Fruit fly (Drosophila melanogaster) whole organism, embryonic: ENCODE measurements around the gene CG46270.
A peak's percentile ranks its signal among the peaks of the same experiment; 100 is the strongest.

Source experiments
- Blimp-1 ChIP-seq: fragments of 200-800 bp; sonication (Bioruptor generic); optimal IDR thresholded peaks from 3 replicates; lab custom pipeline; 2018; ENCODE audit warnings: missing biosample characterization, missing genetic modification characterization, mild to moderate bottlenecking, moderate library complexity, missing genetic modification reagents
- BtbVII ChIP-seq: fragments of 200-800 bp; sonication (Bioruptor generic); optimal IDR thresholded peaks from 3 replicates; lab custom pipeline; 2017; ENCODE audit warnings: missing biosample characterization, mild to moderate bottlenecking, missing genetic modification characterization
- CG10209 ChIP-seq: fragments of 200-800 bp; sonication (Bioruptor generic); optimal IDR thresholded peaks from 3 replicates; lab custom pipeline; 2017; ENCODE audit warnings: missing biosample characterization, mild to moderate bottlenecking, missing genetic modification characterization, missing genetic modification reagents
- CG11093 ChIP-seq: fragments of 200-800 bp; sonication (Bioruptor generic); IDR thresholded peaks from 3 replicates; pipeline ENCODE4 v1.3.6; 2022; ENCODE audit warnings: missing biosample characterization, missing genetic modification characterization
- CG11723 ChIP-seq: fragments of 200-800 bp; sonication (Bioruptor generic); optimal IDR thresholded peaks from 2 replicates; lab custom pipeline; 2017; ENCODE audit warnings: missing biosample characterization, mild to moderate bottlenecking, missing genetic modification characterization
- CG12236 ChIP-seq: fragments of 200-800 bp; sonication (Bioruptor generic); optimal IDR thresholded peaks from 2 replicates; lab custom pipeline; 2016; ENCODE audit warnings: missing biosample characterization, missing genetic modification characterization
- CG13424 ChIP-seq: fragments of 200-800 bp; sonication (Bioruptor generic); optimal IDR thresholded peaks from 2 replicates; lab custom pipeline; 2019; ENCODE audit warnings: missing biosample characterization, mild to moderate bottlenecking, missing genetic modification characterization, moderate library complexity
- CG14667 ChIP-seq: fragments of 200-800 bp; sonication (Bioruptor generic); IDR thresholded peaks from 2 replicates; pipeline ENCODE4 v1.3.6; 2022; ENCODE audit warnings: missing biosample characterization, missing genetic modification characterization
- CG14965 ChIP-seq: fragments of 200-800 bp; sonication (Bioruptor generic); optimal IDR thresholded peaks from 2 replicates; lab custom pipeline; 2016; ENCODE audit warnings: missing biosample characterization, missing genetic modification characterization, borderline replicate concordance
- CG18599 ChIP-seq: fragments of 200-800 bp; sonication (Bioruptor generic); optimal IDR thresholded peaks from 3 replicates; lab custom pipeline; 2017; ENCODE audit warnings: missing biosample characterization, missing genetic modification characterization, mild to moderate bottlenecking, moderate library complexity, missing genetic modification reagents
- CG2678 ChIP-seq: fragments of 200-800 bp; sonication (Bioruptor generic); optimal IDR thresholded peaks from 3 replicates; lab custom pipeline; 2019; ENCODE audit warnings: missing biosample characterization, mild to moderate bottlenecking, missing genetic modification characterization, moderate library complexity
- CG2712 ChIP-seq: fragments of 200-800 bp; optimal IDR thresholded peaks from 3 replicates; lab custom pipeline; 2019; ENCODE audit warnings: missing biosample characterization, mild to moderate bottlenecking, missing genetic modification characterization, moderate library complexity
- CG34376 ChIP-seq: fragments of 200-800 bp; sonication (Bioruptor generic); optimal IDR thresholded peaks from 2 replicates; lab custom pipeline; 2018; ENCODE audit warnings: missing biosample characterization, mild to moderate bottlenecking, missing genetic modification characterization
- CG4328 ChIP-seq: fragments of 200-800 bp; sonication (Bioruptor generic); optimal IDR thresholded peaks from 3 replicates; lab custom pipeline; 2017; ENCODE audit warnings: missing biosample characterization, missing genetic modification reagents, missing genetic modification characterization
- CG5180 ChIP-seq: fragments of 200-800 bp; sonication (Bioruptor generic); optimal IDR thresholded peaks from 3 replicates; lab custom pipeline; 2017; ENCODE audit warnings: missing biosample characterization, missing genetic modification characterization, mild to moderate bottlenecking, moderate library complexity, missing genetic modification reagents
- CG6254 ChIP-seq: fragments of 200-800 bp; sonication (Bioruptor generic); optimal IDR thresholded peaks from 3 replicates; lab custom pipeline; 2017; ENCODE audit warnings: mild to moderate bottlenecking, missing biosample characterization, missing genetic modification reagents, missing genetic modification characterization
- CG6272 ChIP-seq: fragments of 200-800 bp; sonication (Bioruptor generic); IDR thresholded peaks from 2 replicates; pipeline ENCODE4 v1.3.6; 2022; ENCODE audit warnings: missing biosample characterization, missing genetic modification characterization
- CG9817 ChIP-seq: fragments of 200-800 bp; sonication (Bioruptor generic); optimal IDR thresholded peaks from 2 replicates; lab custom pipeline; 2018; ENCODE audit warnings: missing biosample characterization, mild to moderate bottlenecking, missing genetic modification characterization, moderate library complexity
- Camta ChIP-seq: fragments of 200-800 bp; sonication (Bioruptor generic); optimal IDR thresholded peaks from 2 replicates; lab custom pipeline; 2016; ENCODE audit warnings: missing biosample characterization, missing genetic modification characterization
- Drgx ChIP-seq: fragments of 200-800 bp; sonication (Bioruptor generic); IDR thresholded peaks from 2 replicates; pipeline ENCODE4 v1.3.6; 2022; ENCODE audit warnings: missing biosample characterization, missing genetic modification characterization
- Gsc ChIP-seq: fragments of 200-800 bp; sonication (Bioruptor generic); IDR thresholded peaks from 2 replicates; pipeline ENCODE4 v1.3.6; 2022; ENCODE audit warnings: missing biosample characterization, missing genetic modification characterization
- H2.0 ChIP-seq: fragments of 200-800 bp; sonication (Bioruptor generic); IDR thresholded peaks from 2 replicates; pipeline ENCODE4 v1.3.6; 2022; ENCODE audit warnings: missing biosample characterization, missing genetic modification characterization
- Hr39 ChIP-seq: fragments of >200 bp; optimal IDR thresholded peaks from 2 replicates; lab custom pipeline; 2017
- Hr51 ChIP-seq, 2 experiments: fragments of 200-800 bp; sonication (Bioruptor generic); optimal IDR thresholded peaks; 2 replicates in 1 of 2; 3 replicates in 1 of 2; lab custom pipeline; 2016 to 2018; ENCODE audit warnings: missing biosample characterization in 2 of 2, missing genetic modification characterization in 2 of 2, mild to moderate bottlenecking in 1 of 2, moderate library complexity in 1 of 2
- Hr78 ChIP-seq, 2 experiments: fragments of 200-800 bp in 1 of 2; fragments of >200 bp in 1 of 2; sonication (Bioruptor generic) in 1 of 2; optimal IDR thresholded peaks; 2 replicates each; lab custom pipeline; 2017 to 2019; ENCODE audit warnings: missing biosample characterization in 2 of 2, missing genetic modification characterization in 2 of 2, mild to moderate bottlenecking in 1 of 2, moderate library complexity in 1 of 2
- Jarid2 ChIP-seq: fragments of 200-800 bp; sonication (Bioruptor generic); optimal IDR thresholded peaks from 3 replicates; lab custom pipeline; 2017; ENCODE audit warnings: mild to moderate bottlenecking, missing biosample characterization, missing genetic modification reagents, missing genetic modification characterization
- Lim3 ChIP-seq: fragments of 200-800 bp; sonication (Bioruptor generic); IDR thresholded peaks from 2 replicates; pipeline ENCODE4 v1.3.6; 2022; ENCODE audit warnings: missing biosample characterization, missing genetic modification characterization
- Med ChIP-seq: fragments of 200-800 bp; sonication (Bioruptor generic); peaks from one replicate; lab custom pipeline; 2016; ENCODE audit warnings: missing biosample characterization, missing genetic modification characterization, mild to moderate bottlenecking, inconsistent platforms, moderate library complexity
- Scr ChIP-seq: fragments of 200-800 bp; sonication (Bioruptor generic); IDR thresholded peaks from 2 replicates; pipeline ENCODE4 v1.3.6; 2022; ENCODE audit warnings: missing biosample characterization, missing genetic modification characterization; ENCODE audit not compliant: partially characterized antibody
- Side ChIP-seq: fragments of 200-800 bp; sonication (Bioruptor generic); optimal IDR thresholded peaks from 2 replicates; lab custom pipeline; 2016; ENCODE audit warnings: missing biosample characterization, missing genetic modification characterization
- Sin3A ChIP-seq: fragments of >200 bp; optimal IDR thresholded peaks from 2 replicates; lab custom pipeline; 2018
- Ssrp ChIP-seq: fragments of 200-800 bp; sonication (Bioruptor generic); optimal IDR thresholded peaks from 2 replicates; lab custom pipeline; 2018; ENCODE audit warnings: missing biosample characterization, mild to moderate bottlenecking, missing genetic modification characterization, moderate library complexity
- btn ChIP-seq: fragments of 200-800 bp; sonication (Bioruptor generic); optimal IDR thresholded peaks from 2 replicates; lab custom pipeline; 2016; ENCODE audit warnings: missing biosample characterization, missing genetic modification characterization
- chinmo ChIP-seq: fragments of 200-800 bp; sonication (Bioruptor generic); IDR thresholded peaks from 4 replicates; pipeline ENCODE4 v1.3.6; 2022; ENCODE audit warnings: missing biosample characterization, missing genetic modification characterization; ENCODE audit not compliant: partially characterized antibody
- chn ChIP-seq: fragments of 200-800 bp; sonication (Bioruptor generic); optimal IDR thresholded peaks from 2 replicates; lab custom pipeline; 2016; ENCODE audit warnings: missing biosample characterization, missing genetic modification characterization
- cwo ChIP-seq: fragments of 200-800 bp; sonication (Bioruptor generic); optimal IDR thresholded peaks from 3 replicates; lab custom pipeline; 2017; ENCODE audit warnings: missing biosample characterization, missing genetic modification characterization, mild to moderate bottlenecking, moderate library complexity, missing genetic modification reagents
- eyg ChIP-seq: fragments of 200-800 bp; sonication (Bioruptor generic); optimal IDR thresholded peaks from 3 replicates; lab custom pipeline; 2016; ENCODE audit warnings: missing biosample characterization, missing genetic modification characterization
- gfzf ChIP-seq: fragments of 200-800 bp; sonication (Bioruptor generic); optimal IDR thresholded peaks from 2 replicates; lab custom pipeline; 2016; ENCODE audit warnings: missing biosample characterization, mild to moderate bottlenecking, missing genetic modification characterization, moderate library complexity
- hkb ChIP-seq, 2 experiments: fragments of 200-800 bp in 1 of 2; fragments of >200 bp in 1 of 2; sonication (Bioruptor generic) in 1 of 2; IDR thresholded peaks in 1 of 2; optimal IDR thresholded peaks in 1 of 2; 2 replicates each; pipeline versions ENCODE4 v1.3.6 to Lab custom; 2017 to 2022; ENCODE audit warnings: missing biosample characterization in 1 of 2, missing genetic modification characterization in 1 of 2
- pan ChIP-seq, 4 experiments: fragments of >200 bp in 3 of 4; fragments of 200-800 bp in 1 of 4; sonication (Bioruptor generic) in 1 of 4; optimal IDR thresholded peaks in 3 of 4; IDR thresholded peaks in 1 of 4; 2 replicates each; pipeline versions ENCODE4 v1.3.6 to Lab custom; 2017 to 2022; ENCODE audit warnings: missing biosample characterization in 2 of 4, missing genetic modification characterization in 2 of 4, mixed read lengths in 1 of 4
- pfk ChIP-seq: fragments of 200-800 bp; sonication (Bioruptor generic); optimal IDR thresholded peaks from 2 replicates; lab custom pipeline; 2018; ENCODE audit warnings: missing biosample characterization, mild to moderate bottlenecking, missing genetic modification characterization, moderate library complexity
- pnt ChIP-seq: fragments of 200-800 bp; sonication (Bioruptor generic); optimal IDR thresholded peaks from 3 replicates; lab custom pipeline; 2016; ENCODE audit warnings: missing biosample characterization, missing genetic modification characterization
- so ChIP-seq: fragments of 200-800 bp; sonication (Bioruptor generic); IDR thresholded peaks from 3 replicates; pipeline ENCODE4 v1.3.6; 2022; ENCODE audit warnings: missing biosample characterization, missing genetic modification characterization
- sqz ChIP-seq: fragments of 200-800 bp; sonication (Bioruptor generic); optimal IDR thresholded peaks from 3 replicates; lab custom pipeline; 2018; ENCODE audit warnings: missing biosample characterization, mild to moderate bottlenecking, missing genetic modification characterization
- tll ChIP-seq, 2 experiments: fragments of 200-800 bp in 1 of 2; fragments of >200 bp in 1 of 2; sonication (Bioruptor generic) in 1 of 2; optimal IDR thresholded peaks; 2 replicates each; lab custom pipeline; 2017 to 2019; ENCODE audit warnings: missing biosample characterization in 2 of 2, missing genetic modification characterization in 2 of 2, mild to moderate bottlenecking in 1 of 2, moderate library complexity in 1 of 2
- unc-4 ChIP-seq: fragments of 200-800 bp; sonication (Bioruptor generic); IDR thresholded peaks from 2 replicates; pipeline ENCODE4 v1.3.6; 2022; ENCODE audit warnings: missing biosample characterization, missing genetic modification characterization; ENCODE audit not compliant: partially characterized antibody
- usp ChIP-seq: fragments of >200 bp; optimal IDR thresholded peaks from 2 replicates; lab custom pipeline; 2017; ENCODE audit warnings: missing biosample characterization, missing genetic modification characterization
- zen2 ChIP-seq: fragments of 200-800 bp; sonication (Bioruptor generic); IDR thresholded peaks from 3 replicates; pipeline ENCODE4 v1.3.6; 2022; ENCODE audit warnings: missing biosample characterization, missing genetic modification characterization; ENCODE audit not compliant: partially characterized antibody
- zf30C ChIP-seq: fragments of 200-800 bp; sonication (Bioruptor generic); optimal IDR thresholded peaks from 3 replicates; lab custom pipeline; 2018; ENCODE audit warnings: missing biosample characterization, mild to moderate bottlenecking, missing genetic modification characterization

Gene CG46270

dm6 chr3R:10475949-10476348, 47.7 kb upstream of the CG46270 start (continued):
- TF ChIP-seq pan (optimal IDR thresholded peaks at IDR 0.05; lab: Kevin White, UChicago) (no peak), pan (GFP tag; optimal IDR thresholded peaks at IDR 0.05 in 1 of 2, IDR thresholded peaks at IDR 0.05 in 1 of 2) (peak in 1 of 2 experiments; percentile 33), Med (GFP tag; lab: Kevin White, UChicago) (peak; percentile 33), Scr (GFP tag; lab: Robert Waterston, UW) (no peak), sqz (GFP tag; lab: Kevin White, UChicago) (no peak), CG6254 (GFP tag; lab: Kevin White, UChicago) (no peak), eyg (GFP tag; lab: Kevin White, UChicago) (no peak), CG11723 (GFP tag; lab: Kevin White, UChicago) (no peak), Ssrp (tag; lab: Kevin White, UChicago) (no peak), CG6272 (GFP tag; lab: Robert Waterston, UW) (no peak), CG2678 (tag; lab: Kevin White, UChicago) (peak; percentile 31), Drgx (0 out of 2 replicates have a peak, but pooled peaks have one; percentile 9), unc-4 (GFP tag; lab: Robert Waterston, UW) (no peak), Gsc (GFP tag; lab: Robert Waterston, UW) (no peak), Lim3 (no peak), pfk (no peak), cwo (no peak), hkb (optimal IDR thresholded peaks at IDR 0.05; lab: Kevin White, UChicago) (no peak), hkb (GFP tag; IDR thresholded peaks at IDR 0.05; lab: Robert Waterston, UW) (0 out of 2 replicates have a peak, but pooled peaks have one; percentile 19), btn (GFP tag; lab: Kevin White, UChicago) (no peak), zen2 (GFP tag; lab: Robert Waterston, UW) (no peak), tll (GFP tag; optimal IDR thresholded peaks at IDR 0.05; lab: Kevin White, UChicago) (no peak), pnt (GFP tag; lab: Kevin White, UChicago) (no peak), chn (GFP tag; lab: Kevin White, UChicago) (no peak), CG10209 (GFP tag; lab: Kevin White, UChicago) (no peak), CG18599 (GFP tag; lab: Kevin White, UChicago) (peak; percentile 45), usp (GFP tag; lab: Kevin White, UChicago) (no peak), BtbVII (GFP tag; lab: Kevin White, UChicago) (no peak), Hr51 (GFP tag; optimal IDR thresholded peaks at IDR 0.05; lab: Kevin White, UChicago) (peak in 1 of 2 experiments; percentile 12), zf30C (no peak), gfzf (GFP tag; lab: Kevin White, UChicago) (no peak), Hr39 (lab: Kevin White, UChicago) (no peak), Blimp-1 (GFP tag; lab: Kevin White, UChicago) (peak; percentile 5), CG13424 (tag; lab: Kevin White, UChicago) (peak; percentile 16), CG34376 (GFP tag; lab: Kevin White, UChicago) (no peak), Side (GFP tag; lab: Kevin White, UChicago) (no peak), Hr78 (GFP tag; optimal IDR thresholded peaks at IDR 0.05; lab: Kevin White, UChicago) (no peak), Camta (GFP tag; lab: Kevin White, UChicago) (no peak), CG4328 (GFP tag; lab: Kevin White, UChicago) (no peak), CG14667 (GFP tag; lab: Robert Waterston, UW) (no peak; the same call in 1 of the 2 replicates), so (GFP tag; lab: Robert Waterston, UW) (no peak), CG12236 (no peak), H2.0 (GFP tag; lab: Robert Waterston, UW) (no peak), chinmo (GFP tag; lab: Robert Waterston, UW) (no peak), CG5180 (GFP tag; lab: Kevin White, UChicago) (no peak), CG14965 (GFP tag; lab: Kevin White, UChicago) (no peak), CG2712 (tag; lab: Kevin White, UChicago) (no peak), Sin3A (lab: Kevin White, UChicago) (no peak), CG9817 (tag; lab: Kevin White, UChicago) (no peak), CG11093 (GFP tag; lab: Robert Waterston, UW) (no peak), Jarid2 (GFP tag; lab: Kevin White, UChicago) (no peak)
